Fruit fly (Drosophila melanogaster) Kc167 (cell line): Measurements from ENCODE around the gene CG44532.

Experiments
- Myc ChIP-seq: fragments of >200 bp; optimal IDR thresholded peaks from 2 replicates; lab custom pipeline; 2017; ENCODE audit warnings: missing external identifiers
- Sin3A ChIP-seq: fragments of >200 bp; optimal IDR thresholded peaks from 2 replicates; lab custom pipeline; 2018; ENCODE audit warnings: missing external identifiers
- h ChIP-seq: fragments of >200 bp; optimal IDR thresholded peaks from 3 replicates; lab custom pipeline; 2018; ENCODE audit warnings: missing external identifiers
- insv ChIP-seq: fragments of >200 bp; optimal IDR thresholded peaks from 3 replicates; lab custom pipeline; 2018; ENCODE audit warnings: missing external identifiers
- psq ChIP-seq: fragments of >200 bp; optimal IDR thresholded peaks from 2 replicates; lab custom pipeline; 2017; ENCODE audit warnings: missing external identifiers
- ttk ChIP-seq: sonication (Bioruptor generic); optimal IDR thresholded peaks from 2 replicates; lab custom pipeline; 2017; ENCODE audit warnings: missing external identifiers

- no peak for TF ChIP-seq h (lab: Kevin White, UChicago)
- TF ChIP-seq psq (lab: Kevin White, UChicago) = no peak
- no peak for TF ChIP-seq Sin3A
- no peak for TF ChIP-seq insv (lab: Kevin White, UChicago)
- TF ChIP-seq ttk (lab: Kevin White, UChicago) = no peak
- TF ChIP-seq Myc = no peak
Observed at dm6 chrX:9159736-9160135, 2.2 kb upstream of the CG44532 start, which contains the start of gene NdufA3.
